Fruit fly (Drosophila melanogaster): Measurements from ENCODE around the gene Atg17.

The Atg17 gene

dm6 chr3R:5705469-5706067, 36.1 kb downstream of the Atg17 start (continued):
- TF ChIP-seq CG6813 (GFP tag; optimal IDR thresholded peaks at IDR 0.05) (peak; percentile 52), stwl (tag; optimal IDR thresholded peaks at IDR 0.05) (no peak), hb (GFP tag; IDR thresholded peaks at IDR 0.05; ENCODE audit: partially characterized antibody) (no peak), p53 (GFP tag; optimal IDR thresholded peaks at IDR 0.05) (no peak), CG10209 (GFP tag; optimal IDR thresholded peaks at IDR 0.05) (peak; percentile 64), HHEX (GFP tag; optimal IDR thresholded peaks at IDR 0.05) (peak; percentile 58), seq (GFP tag; IDR thresholded peaks at IDR 0.05) (no peak), Xrp1 (GFP tag; IDR thresholded peaks at IDR 0.05) (peak; percentile 68; the same call in 1 of the 2 replicates), CG17328 (GFP tag; IDR thresholded peaks at IDR 0.05) (peak; percentile 39; the same call in 1 of the 2 replicates), sens-2 (GFP tag; IDR thresholded peaks at IDR 0.05) (no peak), CG7745 (tag; optimal IDR thresholded peaks at IDR 0.05) (no peak), HLHmδ (GFP tag; optimal IDR thresholded peaks at IDR 0.05) (no peak), CG8388 (GFP tag; optimal IDR thresholded peaks at IDR 0.05) (peak; percentile 67), Jarid2 (GFP tag; optimal IDR thresholded peaks at IDR 0.05) (no peak), CG11085 (GFP tag; IDR thresholded peaks at IDR 0.05) (no peak), CG12236 (GFP tag; optimal IDR thresholded peaks at IDR 0.05) (no peak), Eip74EF (GFP tag; optimal IDR thresholded peaks at IDR 0.05) (no peak), CG2712 (tag; optimal IDR thresholded peaks at IDR 0.05) (peak; percentile 86), CG13894 (tag; optimal IDR thresholded peaks at IDR 0.05) (no peak), ems (GFP tag; optimal IDR thresholded peaks at IDR 0.05) (peak; percentile 48), eve (GFP tag; optimal IDR thresholded peaks at IDR 0.05) (no peak), Gsc (GFP tag; IDR thresholded peaks at IDR 0.05) (no peak), dimm (GFP tag; IDR thresholded peaks at IDR 0.05) (no peak), E2f1 (GFP tag; IDR thresholded peaks at IDR 0.05) (peak; percentile 29; the same call in 1 of the 2 replicates), Abd-B (GFP tag; optimal IDR thresholded peaks at IDR 0.05) (peak; percentile 51), tap (tag; optimal IDR thresholded peaks at IDR 0.05) (no peak), CG1602 (GFP tag; optimal IDR thresholded peaks at IDR 0.05) (peak; percentile 38), CG16863 (GFP tag; optimal IDR thresholded peaks at IDR 0.05) (peak; percentile 29), CG9932 (GFP tag; IDR thresholded peaks at IDR 0.05) (peak; percentile 46; the same call in 1 of the 2 replicates), Ets65A (GFP tag) (peak; percentile 90), H15 (GFP tag; IDR thresholded peaks at IDR 0.05) (0 out of 3 replicates have a peak, but pooled peaks have one; percentile 25), Antp (GFP tag; optimal IDR thresholded peaks at IDR 0.05) (no peak), CG1529 (GFP tag; optimal IDR thresholded peaks at IDR 0.05) (peak; percentile 58), CG3163 (GFP tag; optimal IDR thresholded peaks at IDR 0.05) (no peak), dan (GFP tag; IDR thresholded peaks at IDR 0.05) (no peak), ap (GFP tag; IDR thresholded peaks at IDR 0.05) (no peak), trem (tag; optimal IDR thresholded peaks at IDR 0.05) (peak; percentile 73), CG33557 (GFP tag; optimal IDR thresholded peaks at IDR 0.05) (peak; percentile 34), CG17568 (GFP tag; optimal IDR thresholded peaks at IDR 0.05) (no peak), Dad (GFP tag; optimal IDR thresholded peaks at IDR 0.05) (no peak), pzg (GFP tag; optimal IDR thresholded peaks at IDR 0.05) (no peak), CG11398 (GFP tag; optimal IDR thresholded peaks at IDR 0.05) (peak; percentile 8), CG9876 (GFP tag; optimal IDR thresholded peaks at IDR 0.05) (no peak), CG1603 (tag; optimal IDR thresholded peaks at IDR 0.05) (no peak), CG1647 (GFP tag; optimal IDR thresholded peaks at IDR 0.05) (peak; percentile 27), GATAe (GFP tag; conservative IDR thresholded peaks at IDR 0.05) (no peak), CG16813 (GFP tag; IDR thresholded peaks at IDR 0.05; ENCODE audit: partially characterized antibody) (no peak), phol (tag; optimal IDR thresholded peaks at IDR 0.05) (peak; percentile 80), wek (GFP tag; optimal IDR thresholded peaks at IDR 0.05) (no peak), Usf (GFP tag; optimal IDR thresholded peaks at IDR 0.05) (peak; percentile 25)
